Worm (Caenorhabditis elegans) whole organism, young adult: ENCODE data around the gene T07A5.1.

Source experiments
- B0035.1 ChIP-seq: sonication (generic microtip); optimal IDR thresholded peaks from 2 replicates; lab custom pipeline; 2016; ENCODE audit warnings: missing genetic modification characterization, mild to moderate bottlenecking, missing compliant biosample characterization, missing genotype, missing genetic modification reagents
- B0261.1 ChIP-seq: sonication (generic microtip); optimal IDR thresholded peaks from 2 replicates; lab custom pipeline; 2016; ENCODE audit warnings: mild to moderate bottlenecking, missing genetic modification characterization, moderate library complexity, missing compliant biosample characterization
- B0336.3 ChIP-seq: fragments of 200-800 bp; sonication (Bioruptor generic); IDR thresholded peaks from 2 replicates; pipeline ENCODE4 v1.3.6; 2022; ENCODE audit warnings: missing genetic modification characterization, missing compliant biosample characterization
- C17E4.6 ChIP-seq: fragments of 200-800 bp; sonication (Bioruptor generic); IDR thresholded peaks from 2 replicates; pipeline ENCODE4 v1.3.6; 2022; ENCODE audit warnings: missing genetic modification reagents, missing genetic modification characterization, missing compliant biosample characterization
- D2030.7 ChIP-seq: fragments of 200-800 bp; sonication (Bioruptor generic); IDR thresholded peaks from 2 replicates; pipeline ENCODE4 v1.3.6; 2022; ENCODE audit warnings: missing genetic modification reagents, missing genetic modification characterization, missing compliant biosample characterization
- F22D6.2 ChIP-seq: sonication (generic microtip); optimal IDR thresholded peaks from 2 replicates; lab custom pipeline; 2016; ENCODE audit warnings: mild to moderate bottlenecking, missing genetic modification characterization, missing compliant biosample characterization
- F39B2.1 ChIP-seq: fragments of 200-800 bp; sonication (Bioruptor generic); IDR thresholded peaks from 2 replicates; pipeline ENCODE4 v1.3.6; 2022; ENCODE audit warnings: missing genetic modification reagents, missing genetic modification characterization, missing compliant biosample characterization
- F49E8.2 ChIP-seq: sonication (generic microtip); optimal IDR thresholded peaks from 3 replicates; lab custom pipeline; 2017; ENCODE audit warnings: missing genetic modification characterization, mild to moderate bottlenecking, missing compliant biosample characterization, antibody characterized with exemption, moderate library complexity; ENCODE audit not compliant: insufficient read depth
- F52B5.7 ChIP-seq: sonication (generic microtip); optimal IDR thresholded peaks from 2 replicates; lab custom pipeline; 2016; ENCODE audit warnings: mild to moderate bottlenecking, missing genetic modification characterization, missing compliant biosample characterization
- Y53G8AR.9 ChIP-seq: fragments of 200-800 bp; sonication (Bioruptor generic); conservative IDR thresholded peaks from 2 replicates; pipeline ENCODE4 v1.3.6; 2022; ENCODE audit warnings: missing genetic modification reagents, missing genetic modification characterization, missing compliant biosample characterization
- Y56A3A.18 ChIP-seq: fragments of 200-800 bp; sonication (Bioruptor generic); IDR thresholded peaks from 2 replicates; pipeline ENCODE4 v1.3.6; 2022; ENCODE audit warnings: missing genetic modification reagents, missing genetic modification characterization, missing compliant biosample characterization
- Y79H2A.3 ChIP-seq: fragments of 200-800 bp; sonication (Bioruptor generic); conservative IDR thresholded peaks from 2 replicates; pipeline ENCODE4 v1.3.6; 2022; ENCODE audit warnings: missing genetic modification reagents, missing genetic modification characterization, missing compliant biosample characterization
- akir-1 ChIP-seq: fragments of 200-800 bp; sonication (Bioruptor generic); optimal IDR thresholded peaks from 2 replicates; lab custom pipeline; 2018; ENCODE audit warnings: mild to moderate bottlenecking, missing genetic modification characterization, moderate library complexity, missing compliant biosample characterization
- aptf-2 ChIP-seq: fragments of 200-800 bp; sonication (Bioruptor generic); conservative IDR thresholded peaks from 2 replicates; pipeline ENCODE4 v1.3.6; 2022; ENCODE audit warnings: missing genetic modification reagents, missing genetic modification characterization, missing compliant biosample characterization
- aptf-3 ChIP-seq: fragments of 200-800 bp; sonication (Bioruptor generic); IDR thresholded peaks from 2 replicates; pipeline ENCODE4 v1.3.6; 2022; ENCODE audit warnings: missing genetic modification characterization, missing compliant biosample characterization
- attf-6 ChIP-seq: fragments of 200-800 bp; sonication (Bioruptor generic); IDR thresholded peaks from 2 replicates; pipeline ENCODE4 v1.3.6; 2022; ENCODE audit warnings: missing genetic modification reagents, missing genetic modification characterization, missing compliant biosample characterization
- cebp-1 ChIP-seq, 2 experiments: fragments of 200-800 bp in 1 of 2; sonication (Bioruptor generic) in 1 of 2; sonication (generic microtip) in 1 of 2; IDR thresholded peaks in 1 of 2; optimal IDR thresholded peaks in 1 of 2; 2 replicates each; pipeline versions ENCODE4 v1.3.6 to Lab custom; 2017 to 2022; ENCODE audit warnings: missing compliant biosample characterization in 2 of 2, missing genetic modification characterization in 2 of 2, mild to moderate bottlenecking in 1 of 2, missing genetic modification reagents in 1 of 2, moderate library complexity in 1 of 2
- ceh-100 ChIP-seq: fragments of 200-800 bp; sonication (Bioruptor generic); IDR thresholded peaks from 2 replicates; pipeline ENCODE4 v1.3.6; 2022; ENCODE audit warnings: missing genetic modification reagents, missing genetic modification characterization, missing compliant biosample characterization
- ceh-27 ChIP-seq: fragments of 200-800 bp; sonication (Bioruptor generic); optimal IDR thresholded peaks from 2 replicates; lab custom pipeline; 2018; ENCODE audit warnings: mild to moderate bottlenecking, missing genetic modification characterization, moderate library complexity, missing compliant biosample characterization
- ceh-79 ChIP-seq: sonication (generic microtip); optimal IDR thresholded peaks from 2 replicates; lab custom pipeline; 2017; ENCODE audit warnings: mild to moderate bottlenecking, missing genetic modification characterization, missing compliant biosample characterization
- dox-1 ChIP-seq: fragments of 200-800 bp; sonication (Bioruptor generic); IDR thresholded peaks from 2 replicates; pipeline ENCODE4 v1.3.6; 2022; ENCODE audit warnings: missing genetic modification reagents, missing genetic modification characterization, missing compliant biosample characterization
- dpff-1 ChIP-seq: sonication (generic microtip); optimal IDR thresholded peaks from 2 replicates; lab custom pipeline; 2017; ENCODE audit warnings: mild to moderate bottlenecking, missing genetic modification characterization, missing compliant biosample characterization
- dpl-1 ChIP-seq: fragments of 150-350 bp; optimal IDR thresholded peaks from 2 replicates; lab custom pipeline; 2014; ENCODE audit warnings: missing biosample characterization, missing genetic modification reagents, missing genetic modification characterization
- ekl-4 ChIP-seq: fragments of 200-800 bp; sonication (Bioruptor generic); IDR thresholded peaks from 2 replicates; pipeline ENCODE4 v1.3.6; 2022; ENCODE audit warnings: missing genetic modification reagents, missing genetic modification characterization, missing compliant biosample characterization
- ets-4 ChIP-seq: fragments of 200-800 bp; sonication (Bioruptor generic); optimal IDR thresholded peaks from 2 replicates; lab custom pipeline; 2018; ENCODE audit warnings: mild to moderate bottlenecking, missing genetic modification characterization, missing compliant biosample characterization
- him-1 ChIP-seq: sonication (generic microtip); optimal IDR thresholded peaks from 2 replicates; lab custom pipeline; 2016; ENCODE audit warnings: missing genotype, missing genetic modification reagents, missing genetic modification characterization, missing compliant biosample characterization
- hlh-12 ChIP-seq: sonication (generic microtip); optimal IDR thresholded peaks from 2 replicates; lab custom pipeline; 2016; ENCODE audit warnings: missing genetic modification characterization, missing compliant biosample characterization
- hmg-20 ChIP-seq: fragments of 200-800 bp; sonication (Bioruptor generic); IDR thresholded peaks from 2 replicates; pipeline ENCODE4 v1.3.6; 2022; ENCODE audit warnings: missing genetic modification reagents, missing genetic modification characterization, missing compliant biosample characterization
- hrde-1 ChIP-seq: sonication (generic microtip); optimal IDR thresholded peaks from 2 replicates; lab custom pipeline; 2016; ENCODE audit warnings: missing genetic modification characterization, mild to moderate bottlenecking, missing compliant biosample characterization, moderate library complexity, missing genotype, missing genetic modification reagents, borderline replicate concordance
- lin-54 ChIP-seq: fragments of 200-800 bp; sonication (Bioruptor generic); optimal IDR thresholded peaks from 2 replicates; lab custom pipeline; 2018; ENCODE audit warnings: mild to moderate bottlenecking, missing genetic modification characterization, missing compliant biosample characterization
- lsy-27 ChIP-seq: sonication (generic microtip); optimal IDR thresholded peaks from 2 replicates; lab custom pipeline; 2017; ENCODE audit warnings: missing genetic modification characterization, mild to moderate bottlenecking, missing compliant biosample characterization, antibody characterized with exemption, missing genotype, borderline replicate concordance; ENCODE audit not compliant: insufficient read depth
- madf-8 ChIP-seq: fragments of 200-800 bp; sonication (Bioruptor generic); conservative IDR thresholded peaks from 2 replicates; pipeline ENCODE4 v1.3.6; 2022; ENCODE audit warnings: missing genetic modification reagents, missing genetic modification characterization, missing compliant biosample characterization
- pbrm-1 ChIP-seq: fragments of 200-800 bp; sonication (Bioruptor generic); IDR thresholded peaks from 2 replicates; pipeline ENCODE4 v1.3.6; 2022; ENCODE audit warnings: missing genetic modification reagents, missing genetic modification characterization, missing compliant biosample characterization
- pha-4 ChIP-seq: fragments of 150-350 bp; sonication (generic microtip); optimal IDR thresholded peaks from 2 replicates; lab custom pipeline; 2014; ENCODE audit warnings: missing biosample characterization, missing genetic modification reagents, missing genetic modification characterization
- rcor-1 ChIP-seq: fragments of 200-800 bp; sonication (Bioruptor generic); IDR thresholded peaks from 2 replicates; pipeline ENCODE4 v1.3.6; 2022; ENCODE audit warnings: missing genetic modification reagents, missing genetic modification characterization, missing compliant biosample characterization
- rec-8 ChIP-seq, 2 experiments: sonication (generic microtip); optimal IDR thresholded peaks; 2 replicates each; lab custom pipeline; 2016; ENCODE audit warnings: mild to moderate bottlenecking in 2 of 2, missing genetic modification characterization in 2 of 2, missing genetic modification reagents in 2 of 2, missing genotype in 2 of 2, missing biosample characterization in 1 of 2, missing compliant biosample characterization in 1 of 2, moderate library complexity in 1 of 2
- rpc-1 ChIP-seq, 2 experiments: fragments of 150-350 bp in 1 of 2; sonication (generic microtip) in 1 of 2; optimal IDR thresholded peaks; 2 replicates each; lab custom pipeline; 2014 to 2018; ENCODE audit warnings: missing biosample characterization in 1 of 2, missing genetic modification characterization in 1 of 2, missing genetic modification reagents in 1 of 2, missing genotype in 1 of 2
- snpc-1.1 ChIP-seq: sonication (generic microtip); optimal IDR thresholded peaks from 2 replicates; lab custom pipeline; 2017; ENCODE audit warnings: missing genetic modification characterization, mild to moderate bottlenecking, missing compliant biosample characterization, antibody characterized with exemption, moderate library complexity, missing genotype, missing genetic modification reagents; ENCODE audit not compliant: insufficient read depth
- snpc-4 ChIP-seq, 5 experiments: fragments of 150-350 bp in 1 of 5; sonication (generic microtip) in 4 of 5; optimal IDR thresholded peaks; 2 replicates each; lab custom pipeline; 2014 to 2018; ENCODE audit warnings: missing genetic modification characterization in 5 of 5, missing biosample characterization in 3 of 5, antibody characterized with exemption in 2 of 5, mild to moderate bottlenecking in 2 of 5, missing compliant biosample characterization in 2 of 5, missing genotype in 2 of 5, moderate library complexity in 2 of 5, missing genetic modification reagents in 1 of 5
- somi-1 ChIP-seq: fragments of 200-800 bp; sonication (Bioruptor generic); optimal IDR thresholded peaks from 2 replicates; lab custom pipeline; 2018; ENCODE audit warnings: mild to moderate bottlenecking, missing genetic modification characterization, missing compliant biosample characterization
- tbx-9 ChIP-seq: sonication (generic microtip); optimal IDR thresholded peaks from 2 replicates; lab custom pipeline; 2016; ENCODE audit warnings: borderline replicate concordance, missing genetic modification characterization, inconsistent platforms, missing compliant biosample characterization
- xnd-1 ChIP-seq: sonication (generic microtip); optimal IDR thresholded peaks from 2 replicates; lab custom pipeline; 2016; ENCODE audit warnings: missing genotype, missing genetic modification reagents, missing genetic modification characterization, missing compliant biosample characterization
- ztf-28 ChIP-seq: fragments of 200-800 bp; sonication (Bioruptor generic); IDR thresholded peaks from 2 replicates; pipeline ENCODE4 v1.3.6; 2022; ENCODE audit warnings: missing genetic modification reagents, missing genetic modification characterization, missing compliant biosample characterization
- ztf-3 ChIP-seq: fragments of 200-800 bp; sonication (Bioruptor generic); optimal IDR thresholded peaks from 2 replicates; lab custom pipeline; 2018; ENCODE audit warnings: mild to moderate bottlenecking, missing genetic modification characterization, missing compliant biosample characterization
- ztf-6 ChIP-seq: fragments of 200-800 bp; sonication (Bioruptor generic); IDR thresholded peaks from 2 replicates; pipeline ENCODE4 v1.3.6; 2022; ENCODE audit warnings: missing genetic modification reagents, missing genetic modification characterization, missing compliant biosample characterization

T07A5.1 gene

ce11 chrIII:10333961-10334542, 28.1 kb upstream of the T07A5.1 start, which contains the start of the genes jmjd-4 and mev-1 (continued):
- TF ChIP-seq B0336.3 (GFP tag; lab: Robert Waterston, UW) (peak; percentile 94), ztf-28 (no peak), lin-54 (peak; percentile 92), B0035.1 (tag; lab: Kevin White, UChicago) (no peak), tbx-9 (no peak), aptf-2 (GFP tag; lab: Robert Waterston, UW) (no peak), snpc-4 (GFP tag; optimal IDR thresholded peaks at IDR 0.05; lab: Kevin White, UChicago) (peak; percentile 68), snpc-4 (tag; optimal IDR thresholded peaks at IDR 0.05; lab: Kevin White, UChicago) (peak in 3 of 4 experiments; percentile 61 to 72 (median 65)), dpl-1 (GFP tag; lab: Kevin White, UChicago) (peak; percentile 71), hmg-20 (GFP tag; lab: Robert Waterston, UW) (peak; percentile 39; the same call in 1 of the 2 replicates), F39B2.1 (GFP tag; lab: Robert Waterston, UW) (no peak), Y56A3A.18 (GFP tag; lab: Robert Waterston, UW) (peak; percentile 58; the same call in 1 of the 2 replicates), rpc-1 (optimal IDR thresholded peaks at IDR 0.05; lab: Kevin White, UChicago) (no peak), rpc-1 (tag; optimal IDR thresholded peaks at IDR 0.05; lab: Kevin White, UChicago) (no peak), pbrm-1 (peak; percentile 86), snpc-1.1 (tag; lab: Kevin White, UChicago) (no peak), lsy-27 (tag; lab: Kevin White, UChicago) (no peak), somi-1 (GFP tag; lab: Kevin White, UChicago) (no peak), ets-4 (GFP tag; lab: Kevin White, UChicago) (peak; percentile 70), F52B5.7 (tag; lab: Kevin White, UChicago) (no peak), C17E4.6 (peak; percentile 64; the same call in 1 of the 2 replicates), ztf-6 (GFP tag; lab: Robert Waterston, UW) (no peak), ceh-79 (tag; lab: Kevin White, UChicago) (peak; percentile 52), F49E8.2 (tag; lab: Kevin White, UChicago) (no peak), dox-1 (peak; percentile 94), aptf-3 (GFP tag; lab: Robert Waterston, UW) (no peak), madf-8 (peak; percentile 77), Y79H2A.3 (no peak), akir-1 (GFP tag; lab: Kevin White, UChicago) (no peak), dpff-1 (tag; lab: Kevin White, UChicago) (no peak), ztf-3 (GFP tag; lab: Kevin White, UChicago) (no peak), rcor-1 (GFP tag; lab: Robert Waterston, UW) (peak; percentile 81), him-1 (tag; lab: Kevin White, UChicago) (no peak), pha-4 (tag; lab: Kevin White, UChicago) (peak; percentile 66), ceh-27 (GFP tag; lab: Kevin White, UChicago) (peak; percentile 61), attf-6 (no peak), D2030.7 (GFP tag; lab: Robert Waterston, UW) (peak; percentile 38), hrde-1 (tag; lab: Kevin White, UChicago) (no peak), rec-8 (tag; optimal IDR thresholded peaks at IDR 0.05; lab: Kevin White, UChicago) (no peak), xnd-1 (tag; lab: Kevin White, UChicago) (peak; percentile 76), F22D6.2 (peak; percentile 48), cebp-1 (GFP tag; IDR thresholded peaks at IDR 0.05; lab: Robert Waterston, UW) (0 out of 2 replicates have a peak, but pooled peaks have one; percentile 32), cebp-1 (tag; optimal IDR thresholded peaks at IDR 0.05; lab: Kevin White, UChicago) (peak; percentile 89), hlh-12 (tag; lab: Kevin White, UChicago) (no peak), ekl-4 (GFP tag; lab: Robert Waterston, UW) (peak; percentile 80), ceh-100 (GFP tag; lab: Robert Waterston, UW) (peak; percentile 78), B0261.1 (tag; lab: Kevin White, UChicago) (no peak), Y53G8AR.9 (GFP tag; lab: Robert Waterston, UW) (peak; percentile 91)
